Worm (Caenorhabditis elegans) whole organism, late embryonic: ENCODE data around the gene copz-1.

Experiments
- C08G9.2 ChIP-seq: sonication (generic microtip); optimal IDR thresholded peaks from 2 replicates; lab custom pipeline; 2016; ENCODE audit warnings: mild to moderate bottlenecking, missing genetic modification characterization, moderate library complexity, missing compliant biosample characterization
- C38D4.7 ChIP-seq: fragments of 200-800 bp; sonication (Bioruptor generic); optimal IDR thresholded peaks from 2 replicates; lab custom pipeline; 2018; ENCODE audit warnings: mild to moderate bottlenecking, missing genetic modification characterization, moderate library complexity, missing compliant biosample characterization
- ahr-1 ChIP-seq: sonication (generic microtip); optimal IDR thresholded peaks from 2 replicates; lab custom pipeline; 2016; ENCODE audit warnings: missing genetic modification characterization, missing compliant biosample characterization
- ceh-14 ChIP-seq: sonication (generic microtip); optimal IDR thresholded peaks from 2 replicates; lab custom pipeline; 2016; ENCODE audit warnings: missing genotype, missing genetic modification characterization, missing compliant biosample characterization
- ceh-19 ChIP-seq: fragments of 200-800 bp; sonication (Bioruptor generic); optimal IDR thresholded peaks from 2 replicates; lab custom pipeline; 2018; ENCODE audit warnings: mild to moderate bottlenecking, missing genetic modification characterization, missing compliant biosample characterization
- ceh-2 ChIP-seq: sonication (generic microtip); optimal IDR thresholded peaks from 2 replicates; lab custom pipeline; 2016; ENCODE audit warnings: missing genotype, missing genetic modification characterization, missing compliant biosample characterization
- ceh-30 ChIP-seq: fragments of 150-350 bp; optimal IDR thresholded peaks from 2 replicates; lab custom pipeline; 2014; ENCODE audit warnings: missing biosample characterization, missing genetic modification characterization
- ceh-31 ChIP-seq: sonication (generic microtip); optimal IDR thresholded peaks from 2 replicates; lab custom pipeline; 2016; ENCODE audit warnings: missing genetic modification characterization, missing compliant biosample characterization
- ceh-34 ChIP-seq: sonication (generic microtip); optimal IDR thresholded peaks from 2 replicates; lab custom pipeline; 2016; ENCODE audit warnings: mild to moderate bottlenecking, missing genetic modification characterization, missing compliant biosample characterization
- ceh-45 ChIP-seq: fragments of 200-800 bp; sonication (Bioruptor generic); IDR thresholded peaks from 2 replicates; pipeline ENCODE4 v1.3.6; 2022; ENCODE audit warnings: missing genetic modification reagents, missing genetic modification characterization, missing compliant biosample characterization
- ceh-48 ChIP-seq: sonication (generic microtip); optimal IDR thresholded peaks from 2 replicates; lab custom pipeline; 2016; ENCODE audit warnings: missing genetic modification characterization, inconsistent platforms, missing compliant biosample characterization
- ceh-6 ChIP-seq: fragments of 200-800 bp; sonication (Bioruptor generic); optimal IDR thresholded peaks from 2 replicates; lab custom pipeline; 2018; ENCODE audit warnings: mild to moderate bottlenecking, missing genetic modification characterization, missing compliant biosample characterization
- dmd-4 ChIP-seq: sonication (generic microtip); optimal IDR thresholded peaks from 2 replicates; lab custom pipeline; 2016; ENCODE audit warnings: borderline replicate concordance, missing genetic modification characterization, missing compliant biosample characterization
- dve-1 ChIP-seq: sonication (generic microtip); optimal IDR thresholded peaks from 2 replicates; lab custom pipeline; 2017; ENCODE audit warnings: antibody characterized with exemption, mild to moderate bottlenecking, missing genetic modification characterization, missing compliant biosample characterization
- elt-2 ChIP-seq: sonication (generic microtip); optimal IDR thresholded peaks from 2 replicates; lab custom pipeline; 2016; ENCODE audit warnings: missing genetic modification reagents, missing genetic modification characterization, missing compliant biosample characterization
- eyg-1 ChIP-seq: sonication (generic microtip); optimal IDR thresholded peaks from 2 replicates; lab custom pipeline; 2016; ENCODE audit warnings: missing genotype, missing genetic modification characterization, missing compliant biosample characterization
- fax-1 ChIP-seq: sonication (generic microtip); optimal IDR thresholded peaks from 2 replicates; lab custom pipeline; 2016; ENCODE audit warnings: missing genotype, missing genetic modification characterization, missing compliant biosample characterization
- hlh-13 ChIP-seq: fragments of 200-800 bp; sonication (Bioruptor generic); optimal IDR thresholded peaks from 2 replicates; lab custom pipeline; 2018; ENCODE audit warnings: mild to moderate bottlenecking, missing genetic modification characterization, missing compliant biosample characterization
- hlh-15 ChIP-seq: sonication (generic microtip); optimal IDR thresholded peaks from 2 replicates; lab custom pipeline; 2016; ENCODE audit warnings: missing genetic modification characterization, missing compliant biosample characterization
- hlh-6 ChIP-seq: sonication (generic microtip); optimal IDR thresholded peaks from 2 replicates; lab custom pipeline; 2016; ENCODE audit warnings: missing genotype, missing genetic modification characterization, missing compliant biosample characterization
- hlh-8 ChIP-seq: sonication (generic microtip); optimal IDR thresholded peaks from 2 replicates; lab custom pipeline; 2016; ENCODE audit warnings: missing genotype, missing genetic modification characterization, missing compliant biosample characterization
- lim-6 ChIP-seq: sonication (generic microtip); optimal IDR thresholded peaks from 2 replicates; lab custom pipeline; 2016; ENCODE audit warnings: missing genetic modification characterization, missing compliant biosample characterization
- lin-11 ChIP-seq: fragments of 200-800 bp; sonication (Bioruptor generic); optimal IDR thresholded peaks from 2 replicates; lab custom pipeline; 2018; ENCODE audit warnings: mild to moderate bottlenecking, missing genetic modification characterization, missing compliant biosample characterization
- nfya-1 ChIP-seq: sonication (generic microtip); optimal IDR thresholded peaks from 2 replicates; lab custom pipeline; 2017; ENCODE audit warnings: missing genetic modification characterization, mild to moderate bottlenecking, missing compliant biosample characterization, antibody characterized with exemption, moderate library complexity
- nhr-232 ChIP-seq: sonication (generic microtip); optimal IDR thresholded peaks from 2 replicates; lab custom pipeline; 2016; ENCODE audit warnings: missing genetic modification characterization, missing compliant biosample characterization
- pat-9 ChIP-seq: fragments of 200-800 bp; sonication (Bioruptor generic); optimal IDR thresholded peaks from 2 replicates; lab custom pipeline; 2018; ENCODE audit warnings: mild to moderate bottlenecking, missing genetic modification characterization, moderate library complexity, missing compliant biosample characterization
- pha-2 ChIP-seq: sonication (generic microtip); optimal IDR thresholded peaks from 2 replicates; lab custom pipeline; 2017; ENCODE audit warnings: mild to moderate bottlenecking, missing genetic modification characterization, missing compliant biosample characterization
- pha-4 ChIP-seq: fragments of 150-350 bp; optimal IDR thresholded peaks from 2 replicates; lab custom pipeline; 2018; ENCODE audit warnings: missing biosample characterization, missing genetic modification reagents, missing genetic modification characterization
- pqm-1 ChIP-seq: sonication (generic microtip); optimal IDR thresholded peaks from 2 replicates; lab custom pipeline; 2016; ENCODE audit warnings: missing genetic modification characterization, missing compliant biosample characterization
- sdc-2 ChIP-seq: sonication (generic microtip); optimal IDR thresholded peaks from 2 replicates; lab custom pipeline; 2016; ENCODE audit warnings: missing genotype, missing genetic modification characterization, missing compliant biosample characterization
- sox-4 ChIP-seq: sonication (generic microtip); optimal IDR thresholded peaks from 2 replicates; lab custom pipeline; 2017; ENCODE audit warnings: mild to moderate bottlenecking, missing genetic modification characterization, inconsistent platforms, missing compliant biosample characterization
- tbx-2 ChIP-seq: sonication (generic microtip); optimal IDR thresholded peaks from 2 replicates; lab custom pipeline; 2016; ENCODE audit warnings: missing genetic modification characterization, missing compliant biosample characterization
- tbx-7 ChIP-seq: sonication (generic microtip); optimal IDR thresholded peaks from 2 replicates; lab custom pipeline; 2016; ENCODE audit warnings: missing genotype, missing genetic modification characterization, missing compliant biosample characterization
- ttx-3 ChIP-seq: sonication (generic microtip); optimal IDR thresholded peaks from 2 replicates; lab custom pipeline; 2016; ENCODE audit warnings: missing genetic modification reagents, missing genetic modification characterization, missing compliant biosample characterization
- unc-42 ChIP-seq: sonication (generic microtip); optimal IDR thresholded peaks from 2 replicates; lab custom pipeline; 2016; ENCODE audit warnings: missing genotype, missing genetic modification characterization, missing compliant biosample characterization
- unc-55 ChIP-seq: sonication (generic microtip); optimal IDR thresholded peaks from 2 replicates; lab custom pipeline; 2017; ENCODE audit warnings: missing biosample characterization, missing genetic modification reagents, missing genetic modification characterization
- unc-86 ChIP-seq: sonication (generic microtip); optimal IDR thresholded peaks from 2 replicates; lab custom pipeline; 2016; ENCODE audit warnings: missing genetic modification characterization, missing compliant biosample characterization
- zip-5 ChIP-seq: sonication (generic microtip); optimal IDR thresholded peaks from 2 replicates; lab custom pipeline; 2016; ENCODE audit warnings: missing genetic modification characterization, missing compliant biosample characterization

Gene copz-1

DNA sequence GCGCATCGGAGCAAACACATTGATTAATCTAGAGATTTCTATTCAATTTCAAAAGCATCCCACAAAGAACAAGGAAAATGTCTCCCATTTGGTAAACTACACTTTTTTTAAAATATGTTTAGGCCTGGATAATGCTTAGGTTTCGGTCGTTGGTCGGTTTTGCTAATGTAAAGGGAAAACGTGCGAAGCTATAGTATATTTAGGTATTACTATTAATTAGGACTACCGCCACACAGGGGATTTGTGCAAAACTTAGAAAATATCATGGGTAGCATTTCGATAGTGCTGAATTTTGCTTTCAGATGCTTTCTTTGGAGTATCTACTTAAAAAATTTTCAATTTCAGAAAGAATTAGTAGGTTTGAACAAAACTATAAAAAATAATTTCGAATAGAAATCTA, 40.3 kb downstream of the copz-1 start:
- TF ChIP-seq dve-1 (no peak), pha-4 (tag; lab: Kevin White, UChicago) (no peak), unc-86 (tag; lab: Kevin White, UChicago) (no peak), ceh-19 (GFP tag; lab: Kevin White, UChicago) (no peak), hlh-8 (tag; lab: Kevin White, UChicago) (no peak), hlh-6 (tag; lab: Kevin White, UChicago) (no peak), ceh-31 (tag; lab: Kevin White, UChicago) (no peak), tbx-2 (tag; lab: Kevin White, UChicago) (no peak), tbx-7 (tag; lab: Kevin White, UChicago) (no peak), sox-4 (tag; lab: Kevin White, UChicago) (no peak), ceh-45 (GFP tag; lab: Robert Waterston, UW) (no peak), hlh-15 (tag; lab: Kevin White, UChicago) (no peak), lim-6 (tag; lab: Kevin White, UChicago) (no peak), unc-42 (tag; lab: Kevin White, UChicago) (no peak), C08G9.2 (tag; lab: Kevin White, UChicago) (no peak)

DNA sequence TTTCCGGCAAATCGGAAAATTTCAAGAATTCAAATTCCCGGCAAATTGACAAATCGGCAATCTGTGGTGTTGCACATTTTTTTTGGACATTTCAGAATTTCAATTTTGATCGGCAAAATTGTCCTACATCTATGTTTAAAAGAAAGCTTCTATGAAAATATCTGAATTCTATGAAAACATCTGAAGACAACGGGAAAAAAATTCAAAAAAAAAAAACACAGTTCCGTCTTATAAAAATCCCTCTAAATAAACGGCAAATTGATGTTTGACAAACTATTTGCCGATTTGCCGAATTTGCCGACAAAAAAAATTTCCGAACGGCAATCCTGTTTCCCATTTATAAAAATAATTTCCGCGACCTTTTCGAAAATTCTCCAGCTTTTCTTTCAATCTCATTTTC, 41.7 kb downstream of the copz-1 start, which contains the start of gene F44F4.15:
F44F4.15 (plus strand) TSS at position 301 of the 400 bp plus-strand sequence.
- no peak for TF ChIP-seq tbx-7 (tag; lab: Kevin White, UChicago)

DNA sequence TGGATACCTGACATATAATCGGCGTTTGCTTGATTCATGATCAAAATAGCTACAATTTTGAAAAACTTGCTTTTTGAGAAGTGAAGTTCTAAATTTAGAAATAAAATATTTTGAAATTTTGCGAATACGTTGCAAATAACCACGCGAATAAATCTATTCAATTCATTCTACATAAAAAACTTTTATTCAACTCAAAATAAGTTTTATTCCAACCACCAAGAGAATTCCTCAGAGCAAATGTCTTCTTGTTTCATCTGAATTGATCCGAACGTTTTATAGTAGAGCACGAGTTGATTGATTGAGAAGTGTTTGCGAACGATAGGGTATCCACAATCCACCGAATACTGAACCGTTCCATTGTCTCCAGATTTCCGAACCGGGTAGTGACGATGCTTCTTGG, 43.1 kb downstream of the copz-1 start, which contains the start of gene F44F4.9:
F44F4.9 (minus strand) TSS at position 101 of the 400 bp plus-strand sequence.
- TF ChIP-seq ceh-2 (no peak), lin-11 (tag; lab: Kevin White, UChicago) (no peak), ceh-48 (tag; lab: Kevin White, UChicago) (no peak), ahr-1 (no peak), eyg-1 (no peak), fax-1 (tag; lab: Kevin White, UChicago) (no peak), ceh-6 (GFP tag; lab: Kevin White, UChicago) (no peak), unc-55 (GFP tag; lab: Kevin White, UChicago) (no peak), ceh-30 (no peak), C38D4.7 (GFP tag; lab: Kevin White, UChicago) (no peak), sox-4 (tag; lab: Kevin White, UChicago) (no peak), ttx-3 (tag; lab: Kevin White, UChicago) (no peak), nhr-232 (tag; lab: Kevin White, UChicago) (no peak), dmd-4 (tag; lab: Kevin White, UChicago) (no peak), ceh-34 (tag; lab: Kevin White, UChicago) (no peak)

DNA sequence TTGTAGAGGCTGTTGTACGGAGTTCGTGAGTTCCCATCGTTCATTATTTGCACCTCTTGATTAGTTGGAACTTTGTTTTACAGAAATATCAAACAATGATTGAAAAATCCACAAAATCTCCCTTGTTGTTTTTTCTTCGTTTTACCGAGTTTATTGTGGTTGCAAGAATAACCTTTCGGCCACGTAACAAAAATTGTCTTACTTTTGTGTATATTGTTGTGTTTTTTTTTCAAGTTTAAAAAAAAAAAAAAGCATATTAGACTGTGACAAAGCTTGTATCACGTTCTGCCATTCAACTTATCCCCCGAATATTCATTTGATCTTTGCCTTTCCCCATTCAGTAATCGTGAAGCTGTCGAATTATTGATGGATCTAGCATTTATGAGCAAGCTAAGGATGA, 44.5 kb downstream of the copz-1 start, which contains the start of gene F44F4.10:
F44F4.10 (minus strand) TSS at position 101 of the 400 bp plus-strand sequence.
- no peak for TF ChIP-seq sdc-2 (tag; lab: Kevin White, UChicago)
- no peak for TF ChIP-seq dmd-4 (tag; lab: Kevin White, UChicago)
- TF ChIP-seq nfya-1 (tag; lab: Kevin White, UChicago), result no peak
- TF ChIP-seq dve-1, result no peak

DNA sequence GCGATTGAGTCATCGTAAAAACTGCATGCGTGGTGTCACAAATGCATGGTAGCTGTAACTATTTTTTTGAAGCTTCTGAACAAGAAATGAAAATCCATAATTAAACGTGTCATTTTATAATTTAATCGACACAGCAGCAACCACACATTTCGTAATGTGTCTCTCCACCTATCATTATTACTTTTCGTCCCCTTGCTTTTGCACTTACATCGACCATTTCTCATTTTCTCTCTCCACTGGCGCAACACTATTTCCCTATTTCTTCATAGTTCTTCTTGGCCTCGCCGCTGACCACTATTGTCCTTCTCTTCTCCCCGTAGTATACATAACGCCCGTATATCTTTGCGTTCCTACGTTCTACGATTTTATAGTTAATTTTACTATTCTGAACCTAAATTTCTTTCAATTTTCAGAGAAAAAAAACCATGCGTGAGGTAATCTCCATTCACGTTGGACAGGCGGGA, 45.6 kb downstream of the copz-1 start, which contains the start of gene tba-4:
tba-4 (plus strand) TSS at position 414 of the 464 bp plus-strand sequence.
- no peak for TF ChIP-seq elt-2
- no peak for TF ChIP-seq zip-5 (tag; lab: Kevin White, UChicago)
- TF ChIP-seq ceh-14 (tag; lab: Kevin White, UChicago), result no peak
- no peak for TF ChIP-seq hlh-13 (GFP tag; lab: Kevin White, UChicago)
- TF ChIP-seq pha-2 (tag; lab: Kevin White, UChicago), result no peak
- TF ChIP-seq pqm-1, result no peak
- TF ChIP-seq hlh-6 (tag; lab: Kevin White, UChicago), result no peak
- TF ChIP-seq ceh-45 (GFP tag; lab: Robert Waterston, UW), result no peak
- no peak for TF ChIP-seq fax-1 (tag; lab: Kevin White, UChicago)
- TF ChIP-seq pat-9 (tag; lab: Kevin White, UChicago), result no peak
- TF ChIP-seq tbx-2 (tag; lab: Kevin White, UChicago), result no peak
- TF ChIP-seq, all 69 proteins: peak for 0
